Worm (Caenorhabditis elegans) whole organism, L1 larva: ENCODE measurements around the gene fipr-4.

Source experiments
- C04F5.9 ChIP-seq: sonication (generic microtip); optimal IDR thresholded peaks from 2 replicates; lab custom pipeline; 2016; ENCODE audit warnings: missing genetic modification characterization, missing compliant biosample characterization
- C16A3.4 ChIP-seq: fragments of 150-350 bp; optimal IDR thresholded peaks from 2 replicates; lab custom pipeline; 2014; ENCODE audit warnings: missing biosample characterization, missing genetic modification characterization
- C34B4.2 ChIP-seq: sonication (generic microtip); optimal IDR thresholded peaks from 2 replicates; lab custom pipeline; 2017; ENCODE audit warnings: mild to moderate bottlenecking, missing genetic modification characterization, missing compliant biosample characterization
- F16B12.6 ChIP-seq: fragments of 150-350 bp; optimal IDR thresholded peaks from 2 replicates; lab custom pipeline; 2014; ENCODE audit warnings: missing biosample characterization, missing genetic modification characterization
- ama-1 ChIP-seq: fragments of 150-350 bp; optimal IDR thresholded peaks from 2 replicates; lab custom pipeline; 2014
- blmp-1 ChIP-seq: fragments of 150-350 bp; optimal IDR thresholded peaks from 2 replicates; lab custom pipeline; 2014; ENCODE audit warnings: missing biosample characterization, missing genetic modification characterization
- ceh-90 ChIP-seq: sonication (generic microtip); optimal IDR thresholded peaks from 2 replicates; lab custom pipeline; 2016; ENCODE audit warnings: missing genetic modification characterization, missing compliant biosample characterization
- ces-1 ChIP-seq: fragments of 150-350 bp; optimal IDR thresholded peaks from 2 replicates; lab custom pipeline; 2014; ENCODE audit warnings: missing biosample characterization, missing genetic modification reagents, missing genetic modification characterization
- dsc-1 ChIP-seq: sonication (generic microtip); optimal IDR thresholded peaks from 2 replicates; lab custom pipeline; 2016; ENCODE audit warnings: mild to moderate bottlenecking, missing genetic modification characterization, missing compliant biosample characterization
- efl-1 ChIP-seq, 4 experiments: fragments of 150-350 bp; optimal IDR thresholded peaks in 3 of 4; peaks in 1 of 4; 1 replicate in 1 of 4; 2 replicates in 3 of 4; lab custom pipeline; 2014; ENCODE audit warnings: missing biosample characterization in 2 of 4, missing genetic modification characterization in 2 of 4, missing genetic modification reagents in 2 of 4
- efl-3 ChIP-seq: fragments of 200-800 bp; sonication (Bioruptor generic); optimal IDR thresholded peaks from 2 replicates; lab custom pipeline; 2018; ENCODE audit warnings: mild to moderate bottlenecking, missing genetic modification characterization, missing compliant biosample characterization
- elt-2 ChIP-seq: sonication (generic microtip); optimal IDR thresholded peaks from 2 replicates; lab custom pipeline; 2016; ENCODE audit warnings: missing genetic modification characterization, mild to moderate bottlenecking, inconsistent platforms, missing compliant biosample characterization, missing genetic modification reagents
- fkh-10 ChIP-seq: sonication (generic microtip); optimal IDR thresholded peaks from 2 replicates; lab custom pipeline; 2017; ENCODE audit warnings: missing biosample characterization, missing genetic modification reagents, missing genetic modification characterization
- fkh-4 ChIP-seq: sonication (generic microtip); optimal IDR thresholded peaks from 2 replicates; lab custom pipeline; 2016; ENCODE audit warnings: missing compliant biosample characterization, missing genetic modification characterization, borderline replicate concordance
- fos-1 ChIP-seq: fragments of 150-350 bp; optimal IDR thresholded peaks from 2 replicates; lab custom pipeline; 2014; ENCODE audit warnings: missing biosample characterization, missing genetic modification characterization
- grh-1 ChIP-seq: fragments of 200-800 bp; sonication (Bioruptor generic); IDR thresholded peaks from 2 replicates; pipeline ENCODE4 v1.3.6; 2022; ENCODE audit warnings: missing genetic modification reagents, missing genetic modification characterization, missing compliant biosample characterization
- irx-1 ChIP-seq: sonication (generic microtip); optimal IDR thresholded peaks from 2 replicates; lab custom pipeline; 2016; ENCODE audit warnings: missing genetic modification characterization, missing compliant biosample characterization
- lin-14 ChIP-seq: fragments of 200-800 bp; sonication (Bioruptor generic); optimal IDR thresholded peaks from 2 replicates; lab custom pipeline; 2018; ENCODE audit warnings: mild to moderate bottlenecking, missing genetic modification characterization, moderate library complexity, missing compliant biosample characterization
- lin-15B ChIP-seq: fragments of 150-350 bp; sonication (generic microtip); optimal IDR thresholded peaks from 3 replicates; lab custom pipeline; 2014; ENCODE audit warnings: missing biosample characterization, missing genetic modification characterization
- lin-35 ChIP-seq, 2 experiments: fragments of 150-350 bp; optimal IDR thresholded peaks; 2 replicates each; lab custom pipeline; 2014; ENCODE audit warnings: missing biosample characterization in 2 of 2, missing genetic modification characterization in 2 of 2, missing genetic modification reagents in 2 of 2
- lir-3 ChIP-seq: sonication (generic microtip); optimal IDR thresholded peaks from 2 replicates; lab custom pipeline; 2016; ENCODE audit warnings: mild to moderate bottlenecking, missing genetic modification characterization, moderate library complexity, missing compliant biosample characterization; ENCODE audit not compliant: poor library complexity
- mep-1 ChIP-seq: fragments of 150-350 bp; optimal IDR thresholded peaks from 2 replicates; lab custom pipeline; 2014; ENCODE audit warnings: missing biosample characterization, missing genetic modification characterization
- nhr-19 ChIP-seq: fragments of 200-800 bp; sonication (Bioruptor generic); conservative IDR thresholded peaks from 2 replicates; pipeline ENCODE4 v1.3.6; 2022; ENCODE audit warnings: missing genetic modification characterization, missing compliant biosample characterization
- nhr-71 ChIP-seq: sonication (generic microtip); optimal IDR thresholded peaks from 2 replicates; lab custom pipeline; 2016; ENCODE audit warnings: mild to moderate bottlenecking, missing genetic modification characterization, moderate library complexity, missing compliant biosample characterization
- nhr-76 ChIP-seq: sonication (generic microtip); optimal IDR thresholded peaks from 2 replicates; lab custom pipeline; 2017; ENCODE audit warnings: missing biosample characterization, missing genetic modification characterization
- nhr-85 ChIP-seq: sonication (generic microtip); peaks from one replicate; lab custom pipeline; 2016; ENCODE audit warnings: missing genetic modification characterization, inconsistent platforms, missing compliant biosample characterization
- pax-3 ChIP-seq: fragments of 200-800 bp; sonication (Bioruptor generic); optimal IDR thresholded peaks from 2 replicates; lab custom pipeline; 2018; ENCODE audit warnings: mild to moderate bottlenecking, missing genetic modification characterization, moderate library complexity, missing compliant biosample characterization
- pqm-1 ChIP-seq: sonication (generic microtip); optimal IDR thresholded peaks from 3 replicates; lab custom pipeline; 2017; ENCODE audit warnings: missing biosample characterization, missing genetic modification characterization
- rnt-1 ChIP-seq: sonication (generic microtip); optimal IDR thresholded peaks from 2 replicates; lab custom pipeline; 2016; ENCODE audit warnings: mild to moderate bottlenecking, missing genetic modification characterization, moderate library complexity, missing compliant biosample characterization
- sox-4 ChIP-seq: sonication (generic microtip); optimal IDR thresholded peaks from 2 replicates; lab custom pipeline; 2016; ENCODE audit warnings: missing genetic modification characterization, missing compliant biosample characterization
- sup-37 ChIP-seq: fragments of 200-800 bp; sonication (Bioruptor generic); optimal IDR thresholded peaks from 2 replicates; lab custom pipeline; 2018; ENCODE audit warnings: mild to moderate bottlenecking, missing genetic modification characterization, missing compliant biosample characterization
- tlp-1 ChIP-seq: fragments of 150-350 bp; optimal IDR thresholded peaks from 2 replicates; lab custom pipeline; 2014; ENCODE audit warnings: missing biosample characterization, missing genetic modification characterization
- unc-98 ChIP-seq: fragments of 200-800 bp; sonication (Bioruptor generic); IDR thresholded peaks from 2 replicates; pipeline ENCODE4 v1.3.6; 2022; ENCODE audit warnings: missing genetic modification characterization, missing compliant biosample characterization
- zag-1 ChIP-seq: fragments of 150-350 bp; optimal IDR thresholded peaks from 2 replicates; lab custom pipeline; 2014; ENCODE audit warnings: missing biosample characterization, missing genetic modification characterization
- zip-4 ChIP-seq: fragments of 200-800 bp; sonication (Bioruptor generic); optimal IDR thresholded peaks from 2 replicates; lab custom pipeline; 2018; ENCODE audit warnings: mild to moderate bottlenecking, missing genetic modification characterization, moderate library complexity, missing compliant biosample characterization
- ztf-11 ChIP-seq, 2 experiments: sonication (generic microtip); optimal IDR thresholded peaks; 2 replicates each; lab custom pipeline; 2016 to 2017; ENCODE audit warnings: missing genetic modification characterization in 2 of 2, missing biosample characterization in 1 of 2, missing compliant biosample characterization in 1 of 2

Gene fipr-4

ce11 chrV:10190081-10190556 lies 38.1 kb downstream of the fipr-4 start, which contains the start of gene ZK856.5:
Gene ZK856.5, minus strand, starts transcription at chrV:10190131.
- TF ChIP-seq sup-37 (GFP tag; lab: Kevin White, UChicago) (no peak), F16B12.6 (tag; lab: Kevin White, UChicago) (no peak), nhr-85 (tag; lab: Kevin White, UChicago) (peak; percentile 58), lin-15B (tag; lab: Kevin White, UChicago) (no peak), nhr-71 (tag; lab: Kevin White, UChicago) (peak; percentile 22), ceh-90 (tag; lab: Kevin White, UChicago) (no peak), lin-35 (GFP tag; optimal IDR thresholded peaks at IDR 0.05; lab: Kevin White, UChicago) (peak in 1 of 2 experiments; percentile 37), efl-1 (optimal IDR thresholded peaks at IDR 0.05; lab: Kevin White, UChicago) (no peak), efl-1 (GFP tag; optimal IDR thresholded peaks at IDR 0.05 in 1 of 2; lab: Kevin White, UChicago) (peak in 1 of 2 experiments; percentile 66), zag-1 (no peak), elt-2 (tag; lab: Kevin White, UChicago) (peak; percentile 90)

- TF ChIP-seq fos-1 (tag; lab: Kevin White, UChicago) (no peak), C04F5.9 (tag; lab: Kevin White, UChicago) (no peak), lin-14 (GFP tag; lab: Kevin White, UChicago) (no peak), pax-3 (tag; lab: Kevin White, UChicago) (no peak), rnt-1 (tag; lab: Kevin White, UChicago) (no peak), ceh-90 (tag; lab: Kevin White, UChicago) (no peak), unc-98 (no peak), zip-4 (GFP tag; lab: Kevin White, UChicago) (no peak), grh-1 (GFP tag; lab: Robert Waterston, UW) (no peak), blmp-1 (tag; lab: Kevin White, UChicago) (no peak), ama-1 (lab: Kevin White, UChicago) (no peak)
- TF ChIP-seq, all 84 proteins: peak for 0
These were observed 42.5 kb downstream of the fipr-4 start, which contains the start of gene ZK856.18 for ce11 chrV:10185719-10186118. Gene ZK856.18, minus strand, starts transcription at chrV:10186007.

- TF ChIP-seq C16A3.4 (tag; lab: Kevin White, UChicago) = no peak
- TF ChIP-seq nhr-85 (tag; lab: Kevin White, UChicago) = no peak
- no peak for TF ChIP-seq pqm-1 (tag; lab: Kevin White, UChicago)
- TF ChIP-seq ztf-11 (tag; optimal IDR thresholded peaks at IDR 0.05; lab: Kevin White, UChicago) = no peak
These were observed 44.5 kb downstream of the fipr-4 start for ce11 chrV:10183810-10184209.

- TF ChIP-seq ztf-11 (tag; optimal IDR thresholded peaks at IDR 0.05; lab: Kevin White, UChicago) = no peak
- TF ChIP-seq lir-3 = no peak
- TF ChIP-seq sup-37 (GFP tag; lab: Kevin White, UChicago) = no peak
- TF ChIP-seq irx-1 (tag; lab: Kevin White, UChicago) = no peak
- TF ChIP-seq fkh-10 = no peak
- TF ChIP-seq fkh-4 = no peak
- no peak for TF ChIP-seq lin-15B (tag; lab: Kevin White, UChicago)
- TF ChIP-seq ces-1 (GFP tag; lab: Kevin White, UChicago) = no peak
- no peak for TF ChIP-seq zag-1
- no peak for TF ChIP-seq dsc-1 (tag; lab: Kevin White, UChicago)
- TF ChIP-seq tlp-1 = no peak
- TF ChIP-seq pax-3 (tag; lab: Kevin White, UChicago) = no peak
- TF ChIP-seq nhr-19 (GFP tag; lab: Robert Waterston, UW) = no peak
- no peak for TF ChIP-seq nhr-76 (tag; lab: Kevin White, UChicago)
- no peak for TF ChIP-seq C34B4.2
- TF ChIP-seq efl-3 (GFP tag; lab: Kevin White, UChicago) = no peak
- TF ChIP-seq sox-4 = no peak
- no peak for TF ChIP-seq mep-1 (tag; lab: Kevin White, UChicago)
- TF ChIP-seq, all 84 proteins: peak for 0
These were observed 45.3 kb downstream of the fipr-4 start, which contains the start of gene ZK856.4 for ce11 chrV:10182984-10183383. Gene ZK856.4, plus strand, starts transcription at chrV:10183284.
